Fruit fly (Drosophila melanogaster): ENCODE measurements around the gene CG44290.
A peak's percentile ranks its signal among the peaks of the same experiment; 100 is the strongest.

CG44290 gene

dm6 chr3R:27426702-27427101 lies 14.0 kb downstream of the CG44290 start (continued):
- 0 out of 2 replicates have a peak, but pooled peaks have one; percentile 22 for TF ChIP-seq E2f1 (GFP tag; IDR thresholded peaks at IDR 0.05)
- TF ChIP-seq CG15269 (tag; optimal IDR thresholded peaks at IDR 0.05), result peak; percentile 53
- peak; percentile 65 for TF ChIP-seq CG11504 (tag; optimal IDR thresholded peaks at IDR 0.05)
- TF ChIP-seq Dll (GFP tag; IDR thresholded peaks at IDR 0.05; ENCODE audit: partially characterized antibody), result no peak
- no peak for TF ChIP-seq CG8765 (GFP tag; IDR thresholded peaks at IDR 0.05)
- no peak for TF ChIP-seq crc (GFP tag; optimal IDR thresholded peaks at IDR 0.05)
- TF ChIP-seq zfh2 (GFP tag; optimal IDR thresholded peaks at IDR 0.05), result no peak
- no peak for TF ChIP-seq tap (tag; optimal IDR thresholded peaks at IDR 0.05)
- peak; percentile 49 for TF ChIP-seq dmrt11E (tag; optimal IDR thresholded peaks at IDR 0.05)
- TF ChIP-seq Rx (GFP tag; IDR thresholded peaks at IDR 0.05), result no peak
- no peak for TF ChIP-seq CG6791 (GFP tag; IDR thresholded peaks at IDR 0.05; ENCODE audit: partially characterized antibody)
- TF ChIP-seq dysf (GFP tag; IDR thresholded peaks at IDR 0.05), result peak; percentile 63; the same call in 2 of the 3 replicates

- TF ChIP-seq lbe (GFP tag; optimal IDR thresholded peaks at IDR 0.05), result no peak
- TF ChIP-seq Camta (GFP tag; optimal IDR thresholded peaks at IDR 0.05), result no peak
- TF ChIP-seq Lim3 (GFP tag; IDR thresholded peaks at IDR 0.05), result no peak
- no peak for TF ChIP-seq MESR4 (GFP tag; optimal IDR thresholded peaks at IDR 0.05)
- TF ChIP-seq maf-S (GFP tag; optimal IDR thresholded peaks at IDR 0.05), result no peak
- TF ChIP-seq CG6254 (GFP tag; optimal IDR thresholded peaks at IDR 0.05), result no peak
- peak; percentile 40 for TF ChIP-seq gem (tag; optimal IDR thresholded peaks at IDR 0.05)
- TF ChIP-seq cato (GFP tag; optimal IDR thresholded peaks at IDR 0.05; ENCODE audit: borderline replicate concordance), result no peak
- TF ChIP-seq Dbx (GFP tag; IDR thresholded peaks at IDR 0.05), result no peak
- TF ChIP-seq fd96Cb (tag; optimal IDR thresholded peaks at IDR 0.05), result peak; percentile 30
- 0 out of 2 replicates have a peak, but pooled peaks have one; percentile 22 for TF ChIP-seq E2f1 (GFP tag; IDR thresholded peaks at IDR 0.05)
- peak; percentile 8 for TF ChIP-seq CG18262 (tag; optimal IDR thresholded peaks at IDR 0.05)
- TF ChIP-seq z (GFP tag; IDR thresholded peaks at IDR 0.05), result no peak
- no peak for TF ChIP-seq unc-4 (GFP tag; IDR thresholded peaks at IDR 0.05; ENCODE audit: partially characterized antibody)
- peak; percentile 8; the same call in 1 of the 2 replicates for TF ChIP-seq Ada2b (GFP tag; IDR thresholded peaks at IDR 0.05)
- no peak for TF ChIP-seq CG2116 (GFP tag; optimal IDR thresholded peaks at IDR 0.05)
- no peak for TF ChIP-seq ems (GFP tag; optimal IDR thresholded peaks at IDR 0.05)
- TF ChIP-seq CG18476 (GFP tag; optimal IDR thresholded peaks at IDR 0.05), result no peak
- no peak for TF ChIP-seq prd (optimal IDR thresholded peaks at IDR 0.05)
- TF ChIP-seq prd (GFP tag; IDR thresholded peaks at IDR 0.05), result 0 out of 3 replicates have a peak, but pooled peaks have one; percentile 32
- peak; percentile 11 for TF ChIP-seq D19A (tag; optimal IDR thresholded peaks at IDR 0.05)
- TF ChIP-seq dysf (GFP tag; IDR thresholded peaks at IDR 0.05), result peak; percentile 50; the same call in 2 of the 3 replicates
- peak; percentile 34; the same call in 1 of the 2 replicates for TF ChIP-seq CG31441 (GFP tag; IDR thresholded peaks at IDR 0.05)
- TF ChIP-seq CG9727 (GFP tag; optimal IDR thresholded peaks at IDR 0.05), result peak; percentile 13
- no peak for TF ChIP-seq CG14860 (GFP tag; IDR thresholded peaks at IDR 0.05; ENCODE audit: partially characterized antibody)
- TF ChIP-seq pita (GFP tag; optimal IDR thresholded peaks at IDR 0.05), result no peak
- peak; percentile 46 for TF ChIP-seq CG7839 (tag; optimal IDR thresholded peaks at IDR 0.05)
- no peak for TF ChIP-seq CG12659 (GFP tag; optimal IDR thresholded peaks at IDR 0.05)
- peak; percentile 28 for TF ChIP-seq Blimp-1 (GFP tag; optimal IDR thresholded peaks at IDR 0.05)
- TF ChIP-seq NFAT (GFP tag; IDR thresholded peaks at IDR 0.05), result no peak
- no peak for TF ChIP-seq kah (GFP tag; optimal IDR thresholded peaks at IDR 0.05)
- TF ChIP-seq CG10147 (GFP tag; optimal IDR thresholded peaks at IDR 0.05), result no peak
- TF ChIP-seq gsb-n (tag; optimal IDR thresholded peaks at IDR 0.05), result no peak
- TF ChIP-seq CG6791 (GFP tag; IDR thresholded peaks at IDR 0.05; ENCODE audit: partially characterized antibody), result no peak
- TF ChIP-seq dmrt11E (tag; optimal IDR thresholded peaks at IDR 0.05), result no peak
- TF ChIP-seq dati (GFP tag; IDR thresholded peaks at IDR 0.05), result no peak
- no peak for TF ChIP-seq chif (GFP tag; optimal IDR thresholded peaks at IDR 0.05)
- TF ChIP-seq CG5245 (GFP tag; optimal IDR thresholded peaks at IDR 0.05), result no peak
- TF ChIP-seq CG12236 (GFP tag; optimal IDR thresholded peaks at IDR 0.05), result no peak
- TF ChIP-seq gt (GFP tag; IDR thresholded peaks at IDR 0.05), result no peak
- no peak for TF ChIP-seq CG30431 (GFP tag; optimal IDR thresholded peaks at IDR 0.05)
These were observed 18.9 kb downstream of the CG44290 start for dm6 chr3R:27421810-27422209.
